Worm (Caenorhabditis elegans) whole organism, midembryonic: ENCODE results near the gene W03C9.1.

Source experiments
- T22C8.4 ChIP-seq: fragments of 200-800 bp; sonication (Bioruptor generic); IDR thresholded peaks from 2 replicates; pipeline ENCODE4 v1.3.6; 2022; ENCODE audit warnings: missing genetic modification characterization, missing compliant biosample characterization
- cog-1 ChIP-seq: sonication (generic microtip); optimal IDR thresholded peaks from 2 replicates; lab custom pipeline; 2016; ENCODE audit warnings: missing genetic modification characterization, missing compliant biosample characterization
- flt-1 ChIP-seq: fragments of 200-800 bp; sonication (Bioruptor generic); IDR thresholded peaks from 2 replicates; pipeline ENCODE4 v1.3.6; 2022; ENCODE audit warnings: missing genetic modification characterization, missing compliant biosample characterization
- klf-2 ChIP-seq: fragments of 200-800 bp; sonication (Bioruptor generic); conservative IDR thresholded peaks from 2 replicates; pipeline ENCODE4 v1.3.6; 2022; ENCODE audit warnings: missing genetic modification reagents, missing genetic modification characterization, missing compliant biosample characterization
- med-1 ChIP-seq: sonication (generic microtip); optimal IDR thresholded peaks from 2 replicates; lab custom pipeline; 2017; ENCODE audit warnings: missing genetic modification characterization, mild to moderate bottlenecking, missing compliant biosample characterization, antibody characterized with exemption, missing genetic modification reagents; ENCODE audit not compliant: insufficient read depth
- ref-1 ChIP-seq: fragments of 200-800 bp; sonication (Bioruptor generic); conservative IDR thresholded peaks from 2 replicates; pipeline ENCODE4 v1.3.6; 2022; ENCODE audit warnings: missing genetic modification reagents, missing genetic modification characterization, missing compliant biosample characterization
- tab-1 ChIP-seq: fragments of 200-800 bp; sonication (Bioruptor generic); IDR thresholded peaks from 2 replicates; pipeline ENCODE4 v1.3.6; 2022; ENCODE audit warnings: missing genetic modification characterization, missing compliant biosample characterization
- ztf-23 ChIP-seq: fragments of 200-800 bp; sonication (Bioruptor generic); IDR thresholded peaks from 2 replicates; pipeline ENCODE4 v1.3.6; 2022; ENCODE audit warnings: missing genetic modification reagents, missing genetic modification characterization, missing compliant biosample characterization
- ztf-29 ChIP-seq: fragments of 200-800 bp; sonication (Bioruptor generic); IDR thresholded peaks from 2 replicates; pipeline ENCODE4 v1.3.6; 2022; ENCODE audit warnings: missing genetic modification reagents, missing genetic modification characterization, missing compliant biosample characterization

The W03C9.1 gene

ce11 chrII:11978920-11979319 is 17.0 kb upstream of the W03C9.1 start:
- TF ChIP-seq ref-1 (no peak), med-1 (GFP tag; lab: Kevin White, UChicago) (no peak), ztf-23 (GFP tag; lab: Robert Waterston, UW) (no peak), klf-2 (no peak), tab-1 (GFP tag; lab: Robert Waterston, UW) (no peak)

- TF ChIP-seq med-1 (GFP tag; lab: Kevin White, UChicago) (no peak), cog-1 (no peak), T22C8.4 (no peak), tab-1 (GFP tag; lab: Robert Waterston, UW) (no peak), ztf-29 (GFP tag; lab: Robert Waterston, UW) (no peak), klf-2 (no peak), ztf-23 (GFP tag; lab: Robert Waterston, UW) (no peak), ref-1 (no peak), flt-1 (GFP tag; lab: Robert Waterston, UW) (no peak)
Observed at ce11 chrII:11978478-11978877, 16.6 kb upstream of the W03C9.1 start.

ce11 chrII:11977363-11977762 is 15.4 kb upstream of the W03C9.1 start, which contains the start of gene Y17G7B.21:
Gene Y17G7B.21 (minus strand): TSS chrII:11977661.
- no peak for TF ChIP-seq med-1 (GFP tag; lab: Kevin White, UChicago)
- no peak for TF ChIP-seq tab-1 (GFP tag; lab: Robert Waterston, UW)
- 0 out of 2 replicates have a peak, but pooled peaks have one; percentile 50 for TF ChIP-seq flt-1 (GFP tag; lab: Robert Waterston, UW)
- TF ChIP-seq ref-1: no peak
- no peak for TF ChIP-seq klf-2
- no peak for TF ChIP-seq T22C8.4
- TF ChIP-seq ztf-23 (GFP tag; lab: Robert Waterston, UW): no peak

- TF ChIP-seq tab-1 (GFP tag; lab: Robert Waterston, UW) (no peak), ztf-23 (GFP tag; lab: Robert Waterston, UW) (no peak), T22C8.4 (no peak), klf-2 (no peak), flt-1 (GFP tag; lab: Robert Waterston, UW) (no peak), ref-1 (no peak), med-1 (GFP tag; lab: Kevin White, UChicago) (no peak), ztf-29 (GFP tag; lab: Robert Waterston, UW) (no peak), cog-1 (no peak)
Observed at ce11 chrII:11976727-11977259, 14.9 kb upstream of the W03C9.1 start.

ce11 chrII:11974048-11974995 is 12.4 kb upstream of the W03C9.1 start:
- TF ChIP-seq ztf-23 (GFP tag; lab: Robert Waterston, UW) (no peak), klf-2 (no peak), ref-1 (no peak), flt-1 (GFP tag; lab: Robert Waterston, UW) (no peak), T22C8.4 (no peak), tab-1 (GFP tag; lab: Robert Waterston, UW) (no peak), ztf-29 (GFP tag; lab: Robert Waterston, UW) (no peak), med-1 (GFP tag; lab: Kevin White, UChicago) (no peak), cog-1 (no peak)

- TF ChIP-seq klf-2: no peak
- TF ChIP-seq ref-1: no peak
- TF ChIP-seq T22C8.4: no peak
- no peak for TF ChIP-seq flt-1 (GFP tag; lab: Robert Waterston, UW)
- no peak for TF ChIP-seq tab-1 (GFP tag; lab: Robert Waterston, UW)
- no peak for TF ChIP-seq med-1 (GFP tag; lab: Kevin White, UChicago)
- TF ChIP-seq ztf-29 (GFP tag; lab: Robert Waterston, UW): no peak
- no peak for TF ChIP-seq ztf-23 (GFP tag; lab: Robert Waterston, UW)
- no peak for TF ChIP-seq cog-1
Observed at ce11 chrII:11973632-11974031, 11.7 kb upstream of the W03C9.1 start, which contains the start of gene acbp-6. Gene acbp-6 (minus strand): TSS chrII:11973732.

ce11 chrII:11972266-11972665 is 10.3 kb upstream of the W03C9.1 start:
- no peak for TF ChIP-seq klf-2
- no peak for TF ChIP-seq ztf-23 (GFP tag; lab: Robert Waterston, UW)
- no peak for TF ChIP-seq tab-1 (GFP tag; lab: Robert Waterston, UW)
- TF ChIP-seq ref-1: no peak
- TF ChIP-seq flt-1 (GFP tag; lab: Robert Waterston, UW): no peak
- no peak for TF ChIP-seq cog-1
- no peak for TF ChIP-seq med-1 (GFP tag; lab: Kevin White, UChicago)
- no peak for TF ChIP-seq ztf-29 (GFP tag; lab: Robert Waterston, UW)
- no peak for TF ChIP-seq T22C8.4

- TF ChIP-seq cog-1 (no peak), ref-1 (no peak), klf-2 (no peak), flt-1 (GFP tag; lab: Robert Waterston, UW) (no peak), T22C8.4 (no peak), ztf-29 (GFP tag; lab: Robert Waterston, UW) (no peak)
Observed at ce11 chrII:11971009-11971636, 9.2 kb upstream of the W03C9.1 start.

ce11 chrII:11969033-11969432 is 7.1 kb upstream of the W03C9.1 start:
- TF ChIP-seq ref-1 (no peak), med-1 (GFP tag; lab: Kevin White, UChicago) (no peak), ztf-23 (GFP tag; lab: Robert Waterston, UW) (no peak), ztf-29 (GFP tag; lab: Robert Waterston, UW) (no peak), tab-1 (GFP tag; lab: Robert Waterston, UW) (no peak), cog-1 (no peak), klf-2 (no peak), flt-1 (GFP tag; lab: Robert Waterston, UW) (no peak), T22C8.4 (no peak)
